Comparison of ENCODE assay signal across 4 worm cellular contexts in genomic region chrII:12789497-12789896, ce11.
A peak's percentile ranks its signal among the peaks of the same experiment; 100 is the strongest.
TF ChIP-seq lines count a peak whose summit lies in the region.

No protein-coding gene starts in this region.

TF ChIP-seq in whole organism, L4 larva, 104 proteins besides CTCF, POLR2A, EP300 and RAD21:
- TF ChIP-seq egl-43 (GFP tag; IDR thresholded peaks at IDR 0.05; lab: Robert Waterston, UW) (peak; percentile 27; the same call in 1 of the 2 replicates), cey-2 (tag; optimal IDR thresholded peaks at IDR 0.05; lab: Kevin White, UChicago; ENCODE audit: borderline replicate concordance, insufficient read depth) (no peak), ces-1 (GFP tag; optimal IDR thresholded peaks at IDR 0.05; lab: Kevin White, UChicago) (no peak), pha-4 (GFP tag; IDR thresholded peaks at IDR 0.05; lab: Robert Waterston, UW) (no peak), pha-4 (tag; optimal IDR thresholded peaks at IDR 0.05; lab: Kevin White, UChicago) (no peak), madf-9 (GFP tag; conservative IDR thresholded peaks at IDR 0.05; lab: Robert Waterston, UW) (no peak), aha-1 (tag; lab: Kevin White, UChicago) (peak; percentile 12), ceh-44 (GFP tag; IDR thresholded peaks at IDR 0.05; lab: Robert Waterston, UW) (no peak), T26A8.4 (GFP tag; IDR thresholded peaks at IDR 0.05; lab: Robert Waterston, UW) (peak; percentile 35; the same call in 1 of the 2 replicates)

TF ChIP-seq in whole organism, early embryonic, 17 proteins besides CTCF, POLR2A, EP300 and RAD21:
- TF ChIP-seq aly-1 (tag; optimal IDR thresholded peaks at IDR 0.05; lab: Kevin White, UChicago) (peak; percentile 49), tra-4 (tag; optimal IDR thresholded peaks at IDR 0.05; lab: Kevin White, UChicago) (no peak), ceh-36 (tag; optimal IDR thresholded peaks at IDR 0.05; lab: Kevin White, UChicago) (no peak), hmbx-1 (tag; optimal IDR thresholded peaks at IDR 0.05; lab: Kevin White, UChicago) (no peak), pes-1 (GFP tag; IDR thresholded peaks at IDR 0.05; lab: Robert Waterston, UW) (no peak)
TF ChIP-seq in whole organism, early embryonic: peak in this region for 1.

TF ChIP-seq in whole organism, late embryonic, 69 proteins besides CTCF, POLR2A, EP300 and RAD21:
- no peak for TF ChIP-seq F13H6.1 (tag; optimal IDR thresholded peaks at IDR 0.05; lab: Kevin White, UChicago)
- TF ChIP-seq hlh-6 (tag; optimal IDR thresholded peaks at IDR 0.05; lab: Kevin White, UChicago), result peak; percentile 28

TF ChIP-seq in whole organism, young adult, 124 proteins besides CTCF, POLR2A, EP300 and RAD21:
- TF ChIP-seq zfh-2 (GFP tag; conservative IDR thresholded peaks at IDR 0.05; lab: Robert Waterston, UW) (peak; percentile 57), mcd-1 (GFP tag; IDR thresholded peaks at IDR 0.05; lab: Robert Waterston, UW) (0 out of 2 replicates have a peak, but pooled peaks have one; percentile 23), cebp-2 (GFP tag; IDR thresholded peaks at IDR 0.05; lab: Robert Waterston, UW) (0 out of 2 replicates have a peak, but pooled peaks have one; percentile 69), attf-3 (GFP tag; conservative IDR thresholded peaks at IDR 0.05; lab: Robert Waterston, UW) (no peak), Y56A3A.18 (GFP tag; IDR thresholded peaks at IDR 0.05; lab: Robert Waterston, UW) (no peak), B0336.3 (GFP tag; IDR thresholded peaks at IDR 0.05; lab: Robert Waterston, UW) (0 out of 2 replicates have a peak, but pooled peaks have one; percentile 32), dox-1 (GFP tag; IDR thresholded peaks at IDR 0.05; lab: Robert Waterston, UW) (0 out of 2 replicates have a peak, but pooled peaks have one; percentile 19), cebp-1 (GFP tag; IDR thresholded peaks at IDR 0.05; lab: Robert Waterston, UW) (no peak), cebp-1 (tag; optimal IDR thresholded peaks at IDR 0.05; lab: Kevin White, UChicago) (peak; percentile 8), somi-1 (GFP tag; optimal IDR thresholded peaks at IDR 0.05; lab: Kevin White, UChicago) (no peak), nfyb-1 (GFP tag; IDR thresholded peaks at IDR 0.05; lab: Robert Waterston, UW) (peak; percentile 55; the same call in 1 of the 2 replicates)
TF ChIP-seq in whole organism, young adult: peak in this region for 7.
